Worm (Caenorhabditis elegans) whole organism, young adult: ENCODE data around the gene rps-14.

ENCODE experiments used
- Y56A3A.18 ChIP-seq: fragments of 200-800 bp; sonication (Bioruptor generic); IDR thresholded peaks from 2 replicates; pipeline ENCODE4 v1.3.6; 2022; ENCODE audit warnings: missing genetic modification reagents, missing genetic modification characterization, missing compliant biosample characterization
- ama-1 ChIP-seq, 3 experiments: fragments of 150-350 bp in 1 of 3; sonication (generic microtip) in 2 of 3; optimal IDR thresholded peaks; 2 replicates each; lab custom pipeline; 2014 to 2018; ENCODE audit warnings: missing biosample characterization in 2 of 3, missing genetic modification characterization in 2 of 3, missing genetic modification reagents in 2 of 3
- hmg-1.2 ChIP-seq: fragments of 200-800 bp; sonication (Bioruptor generic); IDR thresholded peaks from 2 replicates; pipeline ENCODE4 v1.3.6; 2022; ENCODE audit warnings: missing genetic modification reagents, missing genetic modification characterization, missing compliant biosample characterization
- unc-62 ChIP-seq: fragments of 150-350 bp; optimal IDR thresholded peaks from 2 replicates; lab custom pipeline; 2014; ENCODE audit warnings: missing biosample characterization, missing genetic modification reagents, missing genetic modification characterization
- ztf-22 ChIP-seq: fragments of 200-800 bp; sonication (Bioruptor generic); optimal IDR thresholded peaks from 2 replicates; lab custom pipeline; 2018; ENCODE audit warnings: mild to moderate bottlenecking, missing genetic modification characterization, moderate library complexity, missing compliant biosample characterization

- no peak for TF ChIP-seq ama-1 (optimal IDR thresholded peaks at IDR 0.05; lab: Kevin White, UChicago)
- no peak for TF ChIP-seq ama-1 (GFP tag; optimal IDR thresholded peaks at IDR 0.05; lab: Kevin White, UChicago)
- no peak for TF ChIP-seq Y56A3A.18 (GFP tag; lab: Robert Waterston, UW)
- no peak for TF ChIP-seq unc-62 (GFP tag; lab: Kevin White, UChicago)
- TF ChIP-seq hmg-1.2, result no peak
- TF ChIP-seq ztf-22 (GFP tag; lab: Kevin White, UChicago), result no peak
Observed at ce11 chrIII:7216226-7216625, 36.8 kb upstream of the rps-14 start, which contains the start of gene R151.1.
